Worm (Caenorhabditis elegans) whole organism, L2 larva: Measurements from ENCODE around the gene R08C7.11.

Experiments
- F13H6.1 ChIP-seq: sonication (generic microtip); optimal IDR thresholded peaks from 2 replicates; lab custom pipeline; 2016; ENCODE audit warnings: missing genetic modification characterization, missing compliant biosample characterization
- Y55F3AM.14 ChIP-seq: fragments of 200-800 bp; sonication (Bioruptor generic); optimal IDR thresholded peaks from 2 replicates; lab custom pipeline; 2018; ENCODE audit warnings: mild to moderate bottlenecking, missing genetic modification characterization, missing compliant biosample characterization
- ZK546.5 ChIP-seq: sonication (generic microtip); optimal IDR thresholded peaks from 2 replicates; lab custom pipeline; 2017; ENCODE audit warnings: missing biosample characterization, missing genetic modification characterization
- alr-1 ChIP-seq: fragments of 150-350 bp; optimal IDR thresholded peaks from 2 replicates; lab custom pipeline; 2014; ENCODE audit warnings: missing biosample characterization, missing genetic modification characterization
- blmp-1 ChIP-seq: sonication (generic microtip); optimal IDR thresholded peaks from 2 replicates; lab custom pipeline; 2017; ENCODE audit warnings: missing genetic modification characterization, mild to moderate bottlenecking, missing compliant biosample characterization, antibody characterized with exemption, moderate library complexity; ENCODE audit not compliant: insufficient read depth
- crh-2 ChIP-seq: sonication (generic microtip); optimal IDR thresholded peaks from 2 replicates; lab custom pipeline; 2017; ENCODE audit warnings: missing biosample characterization, missing genetic modification characterization
- elt-1 ChIP-seq: fragments of 150-350 bp; optimal IDR thresholded peaks from 2 replicates; lab custom pipeline; 2014; ENCODE audit warnings: missing biosample characterization, missing genetic modification characterization
- elt-3 ChIP-seq: sonication (generic microtip); optimal IDR thresholded peaks from 2 replicates; lab custom pipeline; 2017; ENCODE audit warnings: missing biosample characterization, missing genetic modification characterization
- fos-1 ChIP-seq: fragments of 150-350 bp; optimal IDR thresholded peaks from 2 replicates; lab custom pipeline; 2014; ENCODE audit warnings: missing biosample characterization, missing genetic modification characterization
- gmeb-1 ChIP-seq: fragments of 150-350 bp; optimal IDR thresholded peaks from 2 replicates; lab custom pipeline; 2014; ENCODE audit warnings: missing biosample characterization, missing genetic modification characterization
- lin-13 ChIP-seq: fragments of 150-350 bp; optimal IDR thresholded peaks from 2 replicates; lab custom pipeline; 2014; ENCODE audit warnings: missing biosample characterization, missing genetic modification reagents, missing genetic modification characterization
- lin-39 ChIP-seq: fragments of 150-350 bp; optimal IDR thresholded peaks from 2 replicates; lab custom pipeline; 2014; ENCODE audit warnings: missing biosample characterization, missing genetic modification reagents, missing genetic modification characterization
- lsy-2 ChIP-seq, 2 experiments: fragments of 150-350 bp in 1 of 2; sonication (generic microtip) in 1 of 2; optimal IDR thresholded peaks; 2 replicates each; lab custom pipeline; 2014 to 2017; ENCODE audit warnings: missing biosample characterization in 2 of 2, missing genetic modification characterization in 2 of 2
- mab-5 ChIP-seq: fragments of 150-350 bp; optimal IDR thresholded peaks from 2 replicates; lab custom pipeline; 2014; ENCODE audit warnings: missing biosample characterization, missing genetic modification characterization
- mbf-1 ChIP-seq: sonication (generic microtip); optimal IDR thresholded peaks from 2 replicates; lab custom pipeline; 2017; ENCODE audit warnings: missing biosample characterization, missing genetic modification characterization
- mdl-1 ChIP-seq, 2 experiments: fragments of 150-350 bp in 1 of 2; sonication (generic microtip) in 1 of 2; optimal IDR thresholded peaks; 2 replicates each; lab custom pipeline; 2017; ENCODE audit warnings: missing biosample characterization in 2 of 2, missing genetic modification characterization in 2 of 2
- nhr-10 ChIP-seq: sonication (generic microtip); optimal IDR thresholded peaks from 2 replicates; lab custom pipeline; 2017; ENCODE audit warnings: missing biosample characterization, missing genetic modification characterization
- nhr-11 ChIP-seq: fragments of 150-350 bp; optimal IDR thresholded peaks from 2 replicates; lab custom pipeline; 2014; ENCODE audit warnings: missing biosample characterization, missing genetic modification characterization
- nhr-12 ChIP-seq: fragments of 150-350 bp; optimal IDR thresholded peaks from 2 replicates; lab custom pipeline; 2014; ENCODE audit warnings: missing biosample characterization, missing genetic modification characterization
- nhr-129 ChIP-seq: fragments of 150-350 bp; optimal IDR thresholded peaks from 2 replicates; lab custom pipeline; 2014; ENCODE audit warnings: missing biosample characterization, missing genetic modification characterization
- nhr-21 ChIP-seq: fragments of 150-350 bp; optimal IDR thresholded peaks from 2 replicates; lab custom pipeline; 2014; ENCODE audit warnings: missing biosample characterization, missing genetic modification characterization
- nhr-23 ChIP-seq: fragments of 150-350 bp; optimal IDR thresholded peaks from 2 replicates; lab custom pipeline; 2014; ENCODE audit warnings: missing biosample characterization, missing genetic modification reagents, missing genetic modification characterization
- nhr-237 ChIP-seq: fragments of 150-350 bp; optimal IDR thresholded peaks from 2 replicates; lab custom pipeline; 2014; ENCODE audit warnings: missing biosample characterization, missing genetic modification characterization
- nhr-25 ChIP-seq: fragments of 150-350 bp; sonication (generic microtip); optimal IDR thresholded peaks from 3 replicates; lab custom pipeline; 2014; ENCODE audit warnings: missing biosample characterization, missing genetic modification characterization
- nhr-6 ChIP-seq: fragments of 150-350 bp; optimal IDR thresholded peaks from 2 replicates; lab custom pipeline; 2014; ENCODE audit warnings: missing biosample characterization, missing genetic modification characterization
- nhr-77 ChIP-seq: fragments of 150-350 bp; optimal IDR thresholded peaks from 2 replicates; lab custom pipeline; 2014; ENCODE audit warnings: missing biosample characterization, missing genetic modification characterization
- sem-4 ChIP-seq: fragments of 150-350 bp; optimal IDR thresholded peaks from 2 replicates; lab custom pipeline; 2014; ENCODE audit warnings: missing biosample characterization, missing genetic modification reagents, missing genetic modification characterization
- skn-1 ChIP-seq: sonication (generic microtip); optimal IDR thresholded peaks from 2 replicates; lab custom pipeline; 2017; ENCODE audit warnings: missing biosample characterization, missing genetic modification characterization
- sma-3 ChIP-seq: sonication (generic microtip); optimal IDR thresholded peaks from 2 replicates; lab custom pipeline; 2016; ENCODE audit warnings: missing genetic modification reagents, missing genetic modification characterization, missing compliant biosample characterization
- sma-9 ChIP-seq, 2 experiments: fragments of 150-350 bp in 1 of 2; sonication (generic microtip) in 1 of 2; optimal IDR thresholded peaks; 2 replicates each; lab custom pipeline; 2014 to 2016; ENCODE audit warnings: missing genetic modification characterization in 2 of 2, mild to moderate bottlenecking in 1 of 2, missing biosample characterization in 1 of 2, missing compliant biosample characterization in 1 of 2, missing genetic modification reagents in 1 of 2, moderate library complexity in 1 of 2
- snpc-4 ChIP-seq: fragments of 150-350 bp; optimal IDR thresholded peaks from 2 replicates; lab custom pipeline; 2014; ENCODE audit warnings: missing biosample characterization, missing genetic modification characterization
- unc-55 ChIP-seq: fragments of 150-350 bp; sonication (generic microtip); optimal IDR thresholded peaks from 3 replicates; lab custom pipeline; 2014; ENCODE audit warnings: missing biosample characterization, missing genetic modification reagents, missing genetic modification characterization
- unc-62 ChIP-seq: fragments of 150-350 bp; optimal IDR thresholded peaks from 2 replicates; lab custom pipeline; 2014; ENCODE audit warnings: missing biosample characterization, missing genetic modification reagents, missing genetic modification characterization
- zag-1 ChIP-seq: fragments of 150-350 bp; optimal IDR thresholded peaks from 2 replicates; lab custom pipeline; 2014; ENCODE audit warnings: missing biosample characterization, missing genetic modification characterization
- ztf-11 ChIP-seq: sonication (generic microtip); optimal IDR thresholded peaks from 2 replicates; lab custom pipeline; 2017; ENCODE audit warnings: missing biosample characterization, missing genetic modification characterization
- ztf-4 ChIP-seq: fragments of 150-350 bp; optimal IDR thresholded peaks from 2 replicates; lab custom pipeline; 2014; ENCODE audit warnings: missing biosample characterization, missing genetic modification characterization

The R08C7.11 gene

DNA sequence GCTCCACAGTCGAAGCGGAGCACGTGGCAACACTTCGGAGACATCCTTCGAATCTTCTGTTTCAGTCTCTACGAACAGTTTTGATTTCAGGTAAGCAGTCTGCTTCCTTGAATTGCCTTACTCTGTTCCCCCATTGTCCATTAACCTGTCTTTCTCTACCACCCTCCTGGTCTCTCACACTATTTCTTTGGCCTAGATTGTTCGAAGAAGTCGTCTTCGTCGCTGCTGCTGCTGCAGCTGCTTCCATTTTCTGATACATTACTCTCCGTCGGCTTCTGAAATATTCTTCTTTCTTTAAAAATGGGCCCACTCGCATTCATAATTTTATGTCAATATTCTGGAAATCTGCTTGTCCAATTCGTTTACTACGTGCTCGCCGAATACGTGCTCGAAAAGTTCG, 3.2 kb downstream of the R08C7.11 start, which contains the start of gene R08C7.1:
R08C7.1 (plus strand) TSS at position 301 of the 400 bp plus-strand sequence.
- TF ChIP-seq F13H6.1 (no peak), unc-62 (GFP tag; lab: Kevin White, UChicago) (no peak), nhr-11 (tag; lab: Kevin White, UChicago) (no peak), nhr-23 (no peak), ZK546.5 (tag; lab: Kevin White, UChicago) (no peak), Y55F3AM.14 (GFP tag; lab: Kevin White, UChicago) (no peak), sem-4 (no peak), sma-3 (GFP tag; lab: Kevin White, UChicago) (no peak), nhr-12 (tag; lab: Kevin White, UChicago) (no peak), nhr-21 (no peak)
- TF ChIP-seq, all 48 proteins: peak for 0

DNA sequence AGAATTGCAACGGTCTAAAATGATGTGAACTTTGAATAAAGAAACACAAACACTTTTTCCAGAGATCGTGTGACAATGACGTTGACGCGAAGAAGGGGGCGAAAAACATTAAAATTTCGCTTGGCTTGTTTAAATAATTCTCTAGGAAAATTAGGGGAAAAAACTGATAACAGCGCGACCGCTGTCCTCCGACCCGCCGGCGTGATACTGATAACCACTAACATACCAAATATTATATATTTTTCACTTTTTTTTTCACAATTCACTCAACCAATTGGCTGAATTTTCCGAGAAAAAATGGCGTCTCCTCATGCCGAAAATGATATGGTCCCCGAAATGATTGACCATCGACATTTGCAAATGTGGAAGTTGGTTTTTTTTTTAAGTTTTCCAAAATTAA, 4.9 kb downstream of the R08C7.11 start:
- TF ChIP-seq unc-62 (GFP tag; lab: Kevin White, UChicago) (no peak), blmp-1 (tag; lab: Kevin White, UChicago) (no peak), skn-1 (tag; lab: Kevin White, UChicago) (no peak), sma-3 (GFP tag; lab: Kevin White, UChicago) (peak; percentile 60), nhr-6 (tag; lab: Kevin White, UChicago) (no peak), fos-1 (tag; lab: Kevin White, UChicago) (peak; percentile 34), crh-2 (tag; lab: Kevin White, UChicago) (peak; percentile 31), unc-55 (no peak), nhr-77 (tag; lab: Kevin White, UChicago) (no peak), lsy-2 (tag; optimal IDR thresholded peaks at IDR 0.05; lab: Kevin White, UChicago) (no peak), sma-9 (GFP tag; optimal IDR thresholded peaks at IDR 0.05; lab: Kevin White, UChicago) (peak; percentile 62), sma-9 (tag; optimal IDR thresholded peaks at IDR 0.05; lab: Kevin White, UChicago) (no peak), nhr-25 (tag; lab: Kevin White, UChicago) (no peak), lin-39 (tag; lab: Kevin White, UChicago) (no peak), elt-1 (tag; lab: Kevin White, UChicago) (no peak), zag-1 (tag; lab: Kevin White, UChicago) (no peak), F13H6.1 (peak; percentile 31), snpc-4 (tag; lab: Kevin White, UChicago) (no peak), nhr-12 (tag; lab: Kevin White, UChicago) (no peak), nhr-11 (tag; lab: Kevin White, UChicago) (no peak), lin-13 (GFP tag; lab: Kevin White, UChicago) (no peak), gmeb-1 (tag; lab: Kevin White, UChicago) (peak; percentile 13), alr-1 (no peak)

DNA sequence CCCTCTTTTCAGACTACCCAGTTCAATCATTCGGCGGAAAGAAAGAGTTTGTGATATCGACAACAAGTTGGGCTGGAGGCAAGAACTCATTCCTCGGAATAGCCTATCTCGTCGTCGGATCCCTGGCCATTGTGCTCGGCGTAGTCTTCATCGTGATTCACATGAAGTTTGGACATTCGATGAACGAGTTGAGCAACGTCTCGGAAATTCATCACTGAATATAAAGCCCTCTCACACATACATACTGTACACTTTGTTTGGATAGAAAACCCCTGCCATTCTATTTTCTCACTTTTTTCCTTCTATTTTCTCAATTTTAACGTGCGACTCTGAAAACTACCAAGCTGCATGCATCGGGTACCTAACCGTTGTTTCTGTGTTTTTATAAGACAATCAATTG, 5.3 kb downstream of the R08C7.11 start, which contains the start of gene R08C7.12:
R08C7.12 (plus strand) TSS at position 301 of the 400 bp plus-strand sequence.
- TF ChIP-seq ztf-4 (tag; lab: Kevin White, UChicago): no peak
- no peak for TF ChIP-seq mbf-1 (tag; lab: Kevin White, UChicago)
- TF ChIP-seq elt-3 (tag; lab: Kevin White, UChicago): no peak
- no peak for TF ChIP-seq mab-5 (tag; lab: Kevin White, UChicago)
- TF ChIP-seq fos-1 (tag; lab: Kevin White, UChicago): no peak
- no peak for TF ChIP-seq lin-13 (GFP tag; lab: Kevin White, UChicago)
- TF ChIP-seq nhr-237 (tag; lab: Kevin White, UChicago): no peak
- TF ChIP-seq nhr-10 (tag; lab: Kevin White, UChicago): no peak
- TF ChIP-seq nhr-25 (tag; lab: Kevin White, UChicago): no peak

DNA sequence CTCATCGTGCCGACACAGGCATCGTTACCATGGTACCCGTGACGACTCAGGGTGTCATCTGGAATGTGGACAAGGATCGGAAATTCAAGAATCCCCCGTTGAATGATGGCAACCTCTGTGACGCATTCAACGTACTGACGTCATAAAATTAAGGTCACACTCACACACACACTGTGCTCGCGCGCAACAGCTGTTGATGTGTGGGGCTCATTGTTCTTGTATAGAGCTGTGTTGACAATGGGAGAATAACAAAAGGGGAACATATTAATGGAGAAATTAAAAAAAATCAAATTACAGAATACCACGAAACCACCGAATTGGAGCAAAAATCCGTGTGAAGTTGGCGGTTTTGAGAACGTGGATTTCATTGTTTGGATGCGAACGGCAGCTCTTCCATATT, 6.4 kb downstream of the R08C7.11 start:
- TF ChIP-seq lin-13 (GFP tag; lab: Kevin White, UChicago): no peak

DNA sequence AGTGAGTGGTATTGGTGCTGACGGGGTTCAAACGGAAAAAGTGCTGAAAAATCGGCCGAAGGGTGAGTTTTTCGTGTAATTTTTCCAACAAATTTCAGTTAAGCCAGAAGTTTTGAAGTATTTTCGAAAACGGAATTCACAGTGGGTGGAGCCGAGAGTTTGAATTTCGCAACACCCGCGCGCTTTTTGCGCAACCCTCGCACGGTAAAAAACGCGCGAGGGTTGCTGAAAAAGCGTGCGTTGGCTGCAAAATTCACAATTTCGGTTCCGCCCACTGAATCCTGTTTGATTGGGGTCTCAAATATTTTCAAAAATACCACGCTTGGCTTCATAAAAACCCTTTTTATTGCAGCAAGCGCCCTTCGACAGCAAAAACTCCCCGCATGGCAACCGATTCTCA, 7.4 kb downstream of the R08C7.11 start:
- no peak for TF ChIP-seq nhr-129 (tag; lab: Kevin White, UChicago)
- no peak for TF ChIP-seq skn-1 (tag; lab: Kevin White, UChicago)
- TF ChIP-seq ztf-11 (tag; lab: Kevin White, UChicago): no peak
- no peak for TF ChIP-seq mdl-1 (tag; optimal IDR thresholded peaks at IDR 0.05; lab: Kevin White, UChicago)
- no peak for TF ChIP-seq sem-4
- TF ChIP-seq crh-2 (tag; lab: Kevin White, UChicago): no peak
- no peak for TF ChIP-seq nhr-10 (tag; lab: Kevin White, UChicago)
